Fruit fly (Drosophila melanogaster): Measurements from ENCODE around the gene P5CDh1.

DNA sequence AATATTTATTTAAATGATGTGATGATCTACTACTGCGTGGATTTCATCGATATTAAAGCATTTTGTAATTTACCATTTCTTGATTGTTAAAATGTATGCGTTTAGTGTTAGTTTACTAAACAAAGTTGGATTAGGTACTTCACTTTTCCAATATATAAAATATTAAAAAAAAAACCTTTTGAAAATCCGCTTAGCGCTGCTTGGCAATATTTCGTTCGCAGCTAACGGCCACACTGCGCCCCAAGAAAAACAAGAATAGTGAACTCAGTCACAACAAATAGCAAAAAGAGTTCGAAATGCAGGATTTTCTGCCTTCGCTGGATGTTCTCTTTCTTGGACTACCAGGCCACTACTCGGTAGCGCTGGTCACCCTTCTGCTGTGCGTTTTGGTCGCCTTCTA is 17.9 kb downstream of the P5CDh1 start, which contains the start of gene CG7407:
- TF ChIP-seq Sin3A (optimal IDR thresholded peaks at IDR 0.05), result no peak
- no peak for TF ChIP-seq insv (optimal IDR thresholded peaks at IDR 0.05)
- TF ChIP-seq Myc (optimal IDR thresholded peaks at IDR 0.05), result no peak
- no peak for TF ChIP-seq psq (optimal IDR thresholded peaks at IDR 0.05)
- TF ChIP-seq h (optimal IDR thresholded peaks at IDR 0.05), result no peak

All from Kc167 (cell line).